Worm (Caenorhabditis elegans): ENCODE data around the gene pes-5.

Gene pes-5

ce11 chrII:11845954-11846353 lies 16.1 kb upstream of the pes-5 start:
- TF ChIP-seq gei-8 (GFP tag; optimal IDR thresholded peaks at IDR 0.05) (peak; percentile 13), dpl-1 (GFP tag; optimal IDR thresholded peaks at IDR 0.05) (no peak), F37D6.2 (tag; optimal IDR thresholded peaks at IDR 0.05) (no peak), snpc-1.2 (GFP tag; IDR thresholded peaks at IDR 0.05) (0 out of 2 replicates have a peak, but pooled peaks have one; percentile 45), nhr-25 (tag; optimal IDR thresholded peaks at IDR 0.05; ENCODE audit: borderline replicate concordance, insufficient read depth) (peak; percentile 66), egl-27 (tag; optimal IDR thresholded peaks at IDR 0.05) (no peak), nhr-76 (tag; optimal IDR thresholded peaks at IDR 0.05) (no peak), nhr-28 (tag; optimal IDR thresholded peaks at IDR 0.05) (peak; percentile 15), duxl-1 (tag; optimal IDR thresholded peaks at IDR 0.05; ENCODE audit: poor library complexity) (peak; percentile 7), ceh-20 (GFP tag; IDR thresholded peaks at IDR 0.05) (no peak), zag-1 (tag; optimal IDR thresholded peaks at IDR 0.05) (no peak), ama-1 (optimal IDR thresholded peaks at IDR 0.05) (peak; percentile 57), lim-7 (GFP tag; IDR thresholded peaks at IDR 0.05) (0 out of 2 replicates have a peak, but pooled peaks have one; percentile 21), aha-1 (tag) (no peak), snpc-4 (tag; optimal IDR thresholded peaks at IDR 0.05) (peak; percentile 41), mep-1 (tag; optimal IDR thresholded peaks at IDR 0.05) (peak; percentile 52), lin-13 (GFP tag; optimal IDR thresholded peaks at IDR 0.05) (peak; percentile 55), dve-1 (tag; optimal IDR thresholded peaks at IDR 0.05; ENCODE audit: insufficient read depth) (peak; percentile 0)

ce11 chrII:11844984-11845383 lies 15.2 kb upstream of the pes-5 start:
- TF ChIP-seq madf-9 (GFP tag; conservative IDR thresholded peaks at IDR 0.05) = 0 out of 2 replicates have a peak, but pooled peaks have one; percentile 6
- peak; percentile 76 for TF ChIP-seq set-16 (GFP tag; IDR thresholded peaks at IDR 0.05)
- TF ChIP-seq egl-43 (GFP tag; IDR thresholded peaks at IDR 0.05) = 0 out of 2 replicates have a peak, but pooled peaks have one; percentile 10
- TF ChIP-seq nhr-25 (tag; optimal IDR thresholded peaks at IDR 0.05; ENCODE audit: borderline replicate concordance, insufficient read depth) = no peak

ce11 chrII:11844072-11844471 lies 14.3 kb upstream of the pes-5 start:
- TF ChIP-seq snpc-1.2 (GFP tag; IDR thresholded peaks at IDR 0.05) = no peak
- no peak for TF ChIP-seq ztf-7 (tag; optimal IDR thresholded peaks at IDR 0.05)
- TF ChIP-seq ZK337.2 (GFP tag; IDR thresholded peaks at IDR 0.05) = no peak
- peak; percentile 27 for TF ChIP-seq aha-1 (tag)
- no peak for TF ChIP-seq F37D6.2 (tag; optimal IDR thresholded peaks at IDR 0.05)

ce11 chrII:11843441-11843840 lies 13.6 kb upstream of the pes-5 start:
- TF ChIP-seq nhr-28 (tag; optimal IDR thresholded peaks at IDR 0.05) = peak; percentile 13
- no peak for TF ChIP-seq aha-1 (tag)

- TF ChIP-seq aly-2 (tag; optimal IDR thresholded peaks at IDR 0.05) (no peak), T26A8.4 (GFP tag; IDR thresholded peaks at IDR 0.05) (0 out of 2 replicates have a peak, but pooled peaks have one; percentile 23), nhr-28 (tag; optimal IDR thresholded peaks at IDR 0.05) (no peak), daf-19 (GFP tag; conservative IDR thresholded peaks at IDR 0.05) (no peak), unc-39 (tag; optimal IDR thresholded peaks at IDR 0.05) (no peak)
These were observed 12.9 kb upstream of the pes-5 start for ce11 chrII:11842766-11843165.

- TF ChIP-seq spr-3 (GFP tag; optimal IDR thresholded peaks at IDR 0.05) (no peak), ctbp-1 (GFP tag; IDR thresholded peaks at IDR 0.05) (no peak), fkh-10 (GFP tag; optimal IDR thresholded peaks at IDR 0.05) (no peak), spr-1 (tag; optimal IDR thresholded peaks at IDR 0.05) (no peak), daf-16 (GFP tag; optimal IDR thresholded peaks at IDR 0.05) (no peak), daf-16 (tag; optimal IDR thresholded peaks at IDR 0.05) (no peak), lin-38 (GFP tag; IDR thresholded peaks at IDR 0.05) (no peak), ceh-82 (tag; optimal IDR thresholded peaks at IDR 0.05) (no peak), nhr-11 (tag; optimal IDR thresholded peaks at IDR 0.05) (no peak), zfp-2 (tag; optimal IDR thresholded peaks at IDR 0.05) (no peak), ceh-62 (tag; optimal IDR thresholded peaks at IDR 0.05) (no peak), snpc-1.2 (GFP tag; IDR thresholded peaks at IDR 0.05) (no peak)
These were observed 12.5 kb upstream of the pes-5 start, which contains the start of gene T27D12.1 for ce11 chrII:11842317-11842716. Gene T27D12.1, plus strand, starts transcription at chrII:11842617.
